Fruit fly (Drosophila melanogaster) whole organism, pupa: Measurements from ENCODE around the gene lectin-29Ca.

Experiments
- CG12605 ChIP-seq: fragments of 200-800 bp; sonication (Bioruptor generic); IDR thresholded peaks from 2 replicates; pipeline ENCODE4 v1.3.6; 2022; ENCODE audit warnings: missing biosample characterization, missing genetic modification characterization
- CG15710 ChIP-seq: fragments of 200-800 bp; sonication (Bioruptor generic); optimal IDR thresholded peaks from 2 replicates; lab custom pipeline; 2018; ENCODE audit warnings: missing biosample characterization, mild to moderate bottlenecking, missing genetic modification characterization, moderate library complexity
- CG32121 ChIP-seq: fragments of 200-800 bp; sonication (Bioruptor generic); IDR thresholded peaks from 2 replicates; pipeline ENCODE4 v1.3.6; 2022; ENCODE audit warnings: missing biosample characterization, missing genetic modification characterization
- CG4496 ChIP-seq: fragments of 200-800 bp; sonication (Bioruptor generic); IDR thresholded peaks from 3 replicates; pipeline ENCODE4 v1.3.6; 2022; ENCODE audit warnings: missing biosample characterization, missing genetic modification characterization
- CG8159 ChIP-seq: fragments of 200-800 bp; sonication (Bioruptor generic); optimal IDR thresholded peaks from 3 replicates; lab custom pipeline; 2018; ENCODE audit warnings: missing biosample characterization, mild to moderate bottlenecking, missing genetic modification characterization, moderate library complexity
- CG8301 ChIP-seq: fragments of 200-800 bp; sonication (Bioruptor generic); optimal IDR thresholded peaks from 2 replicates; lab custom pipeline; 2018; ENCODE audit warnings: missing biosample characterization, mild to moderate bottlenecking, missing genetic modification characterization
- CG9948 ChIP-seq: fragments of 200-800 bp; sonication (Bioruptor generic); optimal IDR thresholded peaks from 2 replicates; lab custom pipeline; 2018; ENCODE audit warnings: missing biosample characterization, mild to moderate bottlenecking, missing genetic modification characterization, moderate library complexity
- EcR ChIP-seq: fragments of 200-800 bp; sonication (Bioruptor generic); optimal IDR thresholded peaks from 3 replicates; lab custom pipeline; 2019; ENCODE audit warnings: missing biosample characterization, missing genetic modification characterization, mild to moderate bottlenecking, moderate library complexity, missing genetic modification reagents
- Pif1A ChIP-seq: fragments of 200-800 bp; sonication (Bioruptor generic); optimal IDR thresholded peaks from 3 replicates; lab custom pipeline; 2016; ENCODE audit warnings: missing biosample characterization, missing genetic modification characterization
- Snoo ChIP-seq: fragments of 200-800 bp; sonication (Bioruptor generic); optimal IDR thresholded peaks from 3 replicates; lab custom pipeline; 2017; ENCODE audit warnings: missing biosample characterization, mild to moderate bottlenecking, missing genetic modification characterization, inconsistent platforms
- rn ChIP-seq: fragments of 200-800 bp; sonication (Bioruptor generic); IDR thresholded peaks from 2 replicates; pipeline ENCODE4 v1.3.6; 2022; ENCODE audit warnings: missing biosample characterization, missing genetic modification characterization

dm6 chr2L:8362273-8362954, 31.7 kb downstream of the lectin-29Ca start, which contains the start of gene CG7627:
- TF ChIP-seq CG8301 (tag; lab: Kevin White, UChicago): peak; percentile 58
- peak; percentile 43 for TF ChIP-seq Pif1A (GFP tag; lab: Kevin White, UChicago)
- peak; percentile 59 for TF ChIP-seq CG12605 (GFP tag; lab: Robert Waterston, UW)
- TF ChIP-seq CG4496 (GFP tag; lab: Robert Waterston, UW): peak; percentile 80
- peak; percentile 51 for TF ChIP-seq CG9948 (tag; lab: Kevin White, UChicago)
- TF ChIP-seq EcR (GFP tag; lab: Kevin White, UChicago): no peak
- peak; percentile 49 for TF ChIP-seq Snoo (tag; lab: Kevin White, UChicago)
- peak; percentile 45 for TF ChIP-seq rn (GFP tag; lab: Robert Waterston, UW)
- peak; percentile 40 for TF ChIP-seq CG15710 (tag; lab: Kevin White, UChicago)
- peak; percentile 54 for TF ChIP-seq CG32121 (GFP tag; lab: Robert Waterston, UW)
- peak; percentile 63 for TF ChIP-seq CG8159 (tag; lab: Kevin White, UChicago)
